Fruit fly (Drosophila melanogaster) whole organism, larva: Measurements from ENCODE around the gene IP3K2.

Experiments
- noc ChIP-seq: fragments of 200-800 bp; sonication (Bioruptor generic); optimal IDR thresholded peaks from 3 replicates; lab custom pipeline; 2019; ENCODE audit warnings: missing biosample characterization, mild to moderate bottlenecking, missing genetic modification characterization, moderate library complexity

IP3K2 gene

dm6 chrX:13281244-13281877 is 22.1 kb upstream of the IP3K2 start:
- peak; percentile 1 for TF ChIP-seq noc (tag; lab: Kevin White, UChicago)

dm6 chrX:13282717-13283116 is 20.7 kb upstream of the IP3K2 start:
- TF ChIP-seq noc (tag; lab: Kevin White, UChicago) = no peak

dm6 chrX:13283940-13284547 is 19.4 kb upstream of the IP3K2 start:
- peak; percentile 40 for TF ChIP-seq noc (tag; lab: Kevin White, UChicago)

DNA sequence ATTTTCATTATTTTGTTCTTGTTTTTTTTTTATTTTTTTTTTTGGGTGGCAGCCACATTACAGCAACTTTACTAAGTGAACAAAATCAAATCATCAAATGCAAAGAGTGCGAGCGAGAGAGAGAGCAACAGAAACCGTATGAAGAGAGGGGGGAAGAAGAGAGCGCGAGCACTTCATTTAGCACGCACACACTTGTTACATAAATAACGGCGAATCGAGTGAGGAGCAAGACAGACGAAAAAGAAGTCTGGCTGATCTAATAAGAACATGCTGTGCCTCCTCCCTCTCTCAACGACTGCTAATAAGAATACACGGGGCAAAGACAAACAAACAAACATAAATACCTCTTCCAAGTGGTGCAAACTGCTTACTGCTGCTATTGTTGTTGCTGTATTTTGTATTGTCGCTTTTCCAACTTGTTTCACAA is 18.9 kb upstream of the IP3K2 start:
- no peak for TF ChIP-seq noc (tag; lab: Kevin White, UChicago)

DNA sequence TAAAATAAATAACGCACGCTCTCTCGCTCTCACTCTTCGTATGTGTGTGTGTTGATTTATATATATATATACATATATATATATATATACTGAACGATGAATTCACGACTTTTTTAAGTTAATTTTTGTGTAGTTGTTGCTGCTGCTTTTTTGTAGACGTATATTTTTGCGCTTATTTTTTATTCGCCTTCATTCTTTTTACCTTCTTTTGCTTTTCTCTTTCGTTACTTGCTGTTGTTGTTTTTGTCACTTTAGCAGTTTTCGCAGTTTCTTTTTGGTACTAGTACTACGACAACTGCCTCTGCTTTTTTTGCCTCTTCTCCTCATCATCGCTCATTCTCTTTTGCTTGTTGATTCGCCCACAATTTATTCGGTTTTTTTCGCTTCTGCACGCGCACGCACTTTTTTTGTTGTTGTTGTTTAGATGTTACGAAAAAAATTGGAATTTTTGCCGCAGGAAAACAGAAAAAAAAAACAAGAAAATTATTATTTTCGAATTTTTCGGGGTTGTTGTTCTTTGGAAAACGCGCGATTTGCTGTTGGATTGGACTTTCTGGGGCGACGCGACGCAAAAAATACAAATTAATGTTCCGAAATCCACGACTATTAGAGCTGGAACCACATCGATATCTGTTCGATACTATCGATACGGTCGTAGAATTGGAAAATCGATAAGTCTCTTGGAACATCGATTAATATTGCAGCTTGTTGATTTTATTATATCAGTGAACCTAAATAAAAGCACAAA is 18.3 kb upstream of the IP3K2 start, which contains the start of the genes HDAC4 and CG15743:
Gene HDAC4 (minus strand): TSS at position 632 of the 748 bp plus-strand sequence.
Gene CG15743 (plus strand): TSS at position 707 of the 748 bp plus-strand sequence.
- TF ChIP-seq noc (tag; lab: Kevin White, UChicago) = no peak

dm6 chrX:13285749-13286336 is 17.6 kb upstream of the IP3K2 start:
- no peak for TF ChIP-seq noc (tag; lab: Kevin White, UChicago)

DNA sequence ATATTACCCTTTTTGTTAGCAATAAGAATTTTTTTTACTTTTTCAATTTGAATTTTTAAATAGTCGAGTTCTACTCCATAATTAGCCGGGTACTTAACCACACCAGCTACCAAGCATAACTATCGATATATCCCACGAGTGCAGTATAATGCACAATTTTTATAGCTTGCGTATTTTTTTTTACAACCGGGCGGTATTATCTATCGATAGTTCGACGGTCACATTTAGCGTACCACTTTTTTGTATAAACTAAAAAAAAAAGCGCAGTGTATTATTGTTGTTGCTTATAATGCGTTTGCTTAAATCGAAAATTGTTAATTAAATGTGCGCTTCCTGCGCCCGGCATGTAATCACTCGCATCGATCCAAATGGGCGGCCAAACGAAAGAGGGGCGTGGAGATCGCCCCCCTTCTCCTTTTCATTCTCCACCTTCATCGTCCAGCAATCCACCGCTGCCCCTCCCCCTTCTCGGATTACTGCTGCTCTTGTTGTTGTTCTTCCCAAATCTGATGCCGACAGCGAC is 15.5 kb upstream of the IP3K2 start, which contains the start of gene Remo:
Gene Remo (plus strand): TSS at position 198 of the 523 bp plus-strand sequence.
- TF ChIP-seq noc (tag; lab: Kevin White, UChicago) = no peak

DNA sequence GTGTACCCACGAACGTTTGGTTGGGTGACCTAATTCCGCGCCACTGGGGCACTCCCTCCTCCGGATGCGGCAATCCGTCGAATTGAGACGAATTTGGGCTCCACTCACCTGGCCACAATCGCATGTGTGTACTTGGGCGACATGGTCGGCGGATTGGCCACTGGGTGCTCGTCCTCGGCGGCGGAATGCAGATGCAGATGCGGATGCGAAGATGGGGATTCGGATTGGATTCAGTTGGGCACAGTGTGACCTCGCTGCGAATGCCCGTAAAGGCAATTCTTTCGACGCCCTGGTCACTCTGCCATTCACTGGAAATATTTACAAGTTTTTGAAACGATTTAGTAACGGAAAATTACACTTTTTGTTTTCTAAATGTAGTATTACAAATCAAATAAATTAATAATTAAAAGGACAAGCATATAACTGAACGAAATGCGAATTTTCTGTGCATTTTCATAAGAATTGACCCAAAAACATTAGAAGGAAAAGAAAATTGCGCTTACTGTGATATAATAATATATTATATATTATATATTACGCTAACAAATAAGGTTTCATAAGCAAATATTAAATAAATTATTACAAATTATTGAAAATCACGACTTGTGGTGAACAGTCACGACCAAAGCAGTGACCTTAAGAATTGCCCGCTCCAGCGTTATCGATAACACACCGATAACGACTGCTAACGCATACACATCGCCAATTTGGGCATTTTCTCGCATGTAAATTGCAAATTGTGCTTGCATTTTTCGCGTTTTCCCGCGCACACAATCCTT is 6.8 kb upstream of the IP3K2 start, which contains the start of gene CG1622:
Gene CG1622 (plus strand): TSS at position 678 of the 779 bp plus-strand sequence.
- TF ChIP-seq noc (tag; lab: Kevin White, UChicago) = no peak

DNA sequence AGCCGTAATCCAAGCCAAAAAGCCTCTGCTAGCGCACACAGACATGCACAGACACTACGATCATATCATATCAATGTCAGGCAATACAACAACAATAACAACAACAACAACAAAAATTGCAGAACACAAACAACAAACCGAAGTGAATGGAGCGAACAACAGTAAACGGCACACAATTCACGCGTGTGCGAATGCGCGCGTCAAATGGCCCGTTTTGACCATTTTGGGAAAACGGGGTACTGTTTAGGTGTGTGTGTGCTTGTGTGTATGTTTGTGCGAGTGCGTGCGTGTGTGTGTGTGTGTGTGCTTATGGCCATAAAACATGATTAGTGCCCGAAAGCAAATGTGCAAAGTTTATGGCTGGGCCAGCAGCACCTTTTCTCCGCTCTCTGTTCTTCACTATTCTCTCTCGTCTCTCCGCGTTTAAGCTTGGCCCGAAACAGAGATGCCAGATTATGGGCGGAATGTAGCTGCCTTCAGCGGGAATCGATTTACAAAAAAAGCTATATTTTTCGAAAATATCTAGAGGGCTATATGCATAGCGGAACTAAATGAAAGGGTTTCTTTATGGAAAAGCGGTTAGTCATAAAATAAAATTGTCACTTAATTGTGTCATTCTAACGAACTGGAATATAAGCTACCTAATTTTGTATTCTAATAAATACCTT is 2.5 kb upstream of the IP3K2 start:
- TF ChIP-seq noc (tag; lab: Kevin White, UChicago) = no peak

DNA sequence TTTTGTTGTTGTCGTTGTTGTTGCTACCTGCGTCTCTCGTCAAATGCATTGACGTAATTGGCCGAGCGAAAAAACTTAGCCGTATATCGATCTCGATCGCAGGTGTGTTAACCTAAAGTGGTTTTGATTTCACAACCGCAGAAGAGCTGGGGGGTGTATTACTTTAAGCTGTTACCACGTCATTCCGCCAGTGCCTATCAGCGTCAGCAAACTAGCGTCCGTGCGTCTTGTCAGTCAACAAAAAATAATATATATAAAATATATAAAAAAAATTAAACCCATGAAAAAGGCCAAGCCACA is 1.2 kb upstream of the IP3K2 start, which contains the start of gene CG1764:
Gene CG1764 (minus strand): TSS at position 101 of the 300 bp plus-strand sequence.
- TF ChIP-seq noc (tag; lab: Kevin White, UChicago) = no peak

DNA sequence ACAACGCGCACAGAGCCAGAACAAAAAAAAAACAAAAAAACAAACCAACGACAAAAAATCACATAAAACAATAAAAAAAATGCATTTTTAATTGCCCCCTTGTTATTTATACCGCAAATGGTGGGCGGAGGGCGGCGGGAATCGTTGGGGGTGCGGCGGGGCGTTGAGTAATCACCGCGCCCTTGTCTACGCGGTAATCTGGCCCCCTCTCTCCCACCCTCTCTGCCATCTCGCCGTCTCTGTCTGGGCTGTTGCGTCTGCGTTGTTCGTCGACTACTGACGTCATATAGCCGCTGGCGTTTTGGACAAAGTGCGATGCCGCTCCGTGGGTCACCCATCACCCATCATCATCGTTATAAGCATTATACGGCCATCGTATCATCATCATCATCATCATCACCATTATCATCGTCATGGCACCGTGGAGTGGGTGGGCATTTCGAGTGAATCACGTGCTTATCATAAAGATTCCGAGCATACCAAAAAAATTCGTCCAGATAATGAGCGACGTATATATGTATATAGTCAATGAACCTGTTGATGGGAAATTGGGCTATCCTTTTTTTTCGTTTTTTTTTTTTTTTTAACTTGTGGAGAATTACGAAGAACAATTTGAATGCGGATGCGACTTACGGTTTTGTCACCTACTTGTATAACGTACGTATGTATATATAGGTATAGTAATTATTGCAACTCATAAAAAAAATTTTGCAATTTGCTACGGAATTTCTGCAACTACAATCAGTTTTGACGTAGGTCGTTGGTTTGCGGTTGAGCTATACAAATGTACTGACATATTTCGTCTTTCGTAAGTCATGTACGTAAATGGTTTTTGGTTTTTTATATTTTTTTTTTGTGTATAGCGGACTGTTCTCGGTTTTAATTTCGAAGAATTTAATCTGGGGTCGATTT is 562 bp upstream of the IP3K2 start:
- TF ChIP-seq noc (tag; lab: Kevin White, UChicago) = no peak

- TF ChIP-seq noc (tag; lab: Kevin White, UChicago) = no peak
These were observed 519 bp downstream of the IP3K2 start for dm6 chrX:13303656-13304647.
